Fruit fly (Drosophila melanogaster): ENCODE results near the gene PNUTS.
A peak's percentile ranks its signal among the peaks of the same experiment; 100 is the strongest.

Gene PNUTS

DNA sequence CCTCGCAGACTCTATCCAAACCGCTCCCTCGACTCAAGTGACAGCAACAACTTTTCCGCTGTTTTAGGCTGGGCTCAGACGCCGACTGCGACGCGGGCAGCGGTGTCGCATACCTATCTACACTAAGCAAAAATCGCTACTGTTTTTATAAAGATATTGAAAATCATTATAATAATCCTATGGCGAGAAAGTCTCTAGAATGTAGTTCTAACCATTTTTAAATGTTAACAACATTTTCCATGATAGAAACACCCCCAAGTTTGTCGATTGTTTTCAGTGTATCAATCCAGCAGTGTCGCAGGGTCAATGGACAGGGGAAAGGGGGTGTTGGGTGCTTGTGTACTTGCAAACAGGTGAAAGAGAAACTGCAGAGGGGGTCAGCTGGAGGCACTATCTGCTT is 4.4 kb upstream of the PNUTS start (continued):
- peak; percentile 99 for TF ChIP-seq sens (GFP tag)
- no peak for TF ChIP-seq CG14860 (GFP tag; IDR thresholded peaks at IDR 0.05; ENCODE audit: partially characterized antibody)
- peak; percentile 98 for TF ChIP-seq ci (GFP tag; IDR thresholded peaks at IDR 0.05)
- TF ChIP-seq ERR (GFP tag; optimal IDR thresholded peaks at IDR 0.05): peak; percentile 94
- peak; percentile 92 for TF ChIP-seq D19A (tag; optimal IDR thresholded peaks at IDR 0.05)
- TF ChIP-seq Fer3 (tag; optimal IDR thresholded peaks at IDR 0.05): peak; percentile 96
- peak; percentile 99 for TF ChIP-seq Ets65A (GFP tag)
- TF ChIP-seq tll (GFP tag; optimal IDR thresholded peaks at IDR 0.05): peak in 1 of 2 experiments; percentile 71
- peak; percentile 94 for TF ChIP-seq CG7786 (GFP tag; optimal IDR thresholded peaks at IDR 0.05)
- TF ChIP-seq CG12744 (GFP tag; optimal IDR thresholded peaks at IDR 0.05): peak; percentile 93
- no peak for TF ChIP-seq pita (GFP tag; optimal IDR thresholded peaks at IDR 0.05)
- TF ChIP-seq CG7987 (GFP tag; optimal IDR thresholded peaks at IDR 0.05): peak; percentile 92
- TF ChIP-seq Scr (GFP tag; IDR thresholded peaks at IDR 0.05; ENCODE audit: partially characterized antibody): no peak
- peak; percentile 79 for TF ChIP-seq Nf-YC (tag; optimal IDR thresholded peaks at IDR 0.05)
- TF ChIP-seq TFAM (GFP tag; optimal IDR thresholded peaks at IDR 0.05): peak; percentile 85
- peak; percentile 95 for TF ChIP-seq CG5953 (GFP tag; IDR thresholded peaks at IDR 0.05)
- TF ChIP-seq CG17385 (GFP tag; optimal IDR thresholded peaks at IDR 0.05): peak; percentile 93
- peak; percentile 93 for TF ChIP-seq MTF-1 (GFP tag; optimal IDR thresholded peaks at IDR 0.05; ENCODE audit: borderline replicate concordance)
- peak; percentile 92 for TF ChIP-seq CHES-1-like (GFP tag; optimal IDR thresholded peaks at IDR 0.05)
- peak; percentile 93 for TF ChIP-seq Oaz (GFP tag; IDR thresholded peaks at IDR 0.05)
- TF ChIP-seq Elba2 (GFP tag; optimal IDR thresholded peaks at IDR 0.05): peak; percentile 79
- TF ChIP-seq lilli (GFP tag; optimal IDR thresholded peaks at IDR 0.05): peak; percentile 98
- TF ChIP-seq z (GFP tag; IDR thresholded peaks at IDR 0.05): peak; percentile 71; the same call in 2 of the 3 replicates
- TF ChIP-seq CG7271 (tag; optimal IDR thresholded peaks at IDR 0.05): peak; percentile 90
- no peak for TF ChIP-seq knrl (GFP tag; IDR thresholded peaks at IDR 0.05; ENCODE audit: partially characterized antibody)
- peak; percentile 89 for TF ChIP-seq wek (GFP tag; optimal IDR thresholded peaks at IDR 0.05)
- no peak for TF ChIP-seq Sin3A (optimal IDR thresholded peaks at IDR 0.05)
- peak; percentile 74 for TF ChIP-seq CG2116 (GFP tag; optimal IDR thresholded peaks at IDR 0.05)
- TF ChIP-seq tup (GFP tag; optimal IDR thresholded peaks at IDR 0.05): peak; percentile 91
- TF ChIP-seq Adf1 (GFP tag; IDR thresholded peaks at IDR 0.05): peak; percentile 93
- peak; percentile 98 for TF ChIP-seq Sox102F (GFP tag; optimal IDR thresholded peaks at IDR 0.05)
- TF ChIP-seq insv (GFP tag; optimal IDR thresholded peaks at IDR 0.05): peak; percentile 32 to 60
- peak; percentile 93 for TF ChIP-seq CG9609 (GFP tag; optimal IDR thresholded peaks at IDR 0.05)
- no peak for TF ChIP-seq vnd (GFP tag; IDR thresholded peaks at IDR 0.05; ENCODE audit: partially characterized antibody)
- TF ChIP-seq CG18476 (GFP tag; optimal IDR thresholded peaks at IDR 0.05): peak; percentile 95
- TF ChIP-seq toy (GFP tag; IDR thresholded peaks at IDR 0.05): peak; percentile 88
- peak; percentile 92 for TF ChIP-seq CG3726 (GFP tag; IDR thresholded peaks at IDR 0.05)
- TF ChIP-seq tio (GFP tag; optimal IDR thresholded peaks at IDR 0.05): peak; percentile 96
- peak; percentile 77 for TF ChIP-seq Jarid2 (GFP tag; optimal IDR thresholded peaks at IDR 0.05)
- peak; percentile 94 for TF ChIP-seq CG11695 (GFP tag; IDR thresholded peaks at IDR 0.05)
- TF ChIP-seq CG6254 (GFP tag; optimal IDR thresholded peaks at IDR 0.05): peak; percentile 92
- no peak for TF ChIP-seq inv (GFP tag; IDR thresholded peaks at IDR 0.05; ENCODE audit: partially characterized antibody)
- peak; percentile 89 for TF ChIP-seq shn (GFP tag; optimal IDR thresholded peaks at IDR 0.05)
- TF ChIP-seq Ets97D (GFP tag; optimal IDR thresholded peaks at IDR 0.05): peak; percentile 88
- peak; percentile 87 for TF ChIP-seq CG8359 (GFP tag; optimal IDR thresholded peaks at IDR 0.05; ENCODE audit: borderline replicate concordance)
- peak; percentile 97 for TF ChIP-seq chn (GFP tag; optimal IDR thresholded peaks at IDR 0.05)
- TF ChIP-seq Doc3 (GFP tag; IDR thresholded peaks at IDR 0.05; ENCODE audit: partially characterized antibody): no peak
- peak; percentile 91 for TF ChIP-seq kah (GFP tag; optimal IDR thresholded peaks at IDR 0.05)
- TF ChIP-seq gcm (GFP tag; optimal IDR thresholded peaks at IDR 0.05): peak; percentile 95
- TF ChIP-seq Opbp (GFP tag; IDR thresholded peaks at IDR 0.05; ENCODE audit: partially characterized antibody): no peak

Measured in whole organism, embryonic.